Worm (Caenorhabditis elegans) whole organism, mixed stage, embryonic: ENCODE measurements around the gene Y17G9A.3.

Experiments
- lin-13 ChIP-seq: fragments of 150-350 bp; optimal IDR thresholded peaks from 2 replicates; lab custom pipeline; 2014; ENCODE audit warnings: missing biosample characterization, missing genetic modification characterization
- sptf-1 ChIP-seq: sonication (generic microtip); optimal IDR thresholded peaks from 2 replicates; lab custom pipeline; 2017; ENCODE audit warnings: mild to moderate bottlenecking, missing genetic modification characterization, moderate library complexity, missing compliant biosample characterization
- ztf-11 ChIP-seq: fragments of 150-350 bp; optimal IDR thresholded peaks from 2 replicates; lab custom pipeline; 2014; ENCODE audit warnings: missing biosample characterization, missing genetic modification characterization

ce11 chrIV:4903961-4904360 is 45.5 kb upstream of the Y17G9A.3 start, which contains the start of gene str-161:
- TF ChIP-seq ztf-11 (tag; lab: Kevin White, UChicago) (no peak), sptf-1 (tag; lab: Kevin White, UChicago) (no peak), lin-13 (no peak)
